Worm (Caenorhabditis elegans) whole organism, early embryonic: Measurements from ENCODE around the gene F59A1.15.

Experiments used
- B0310.2 ChIP-seq: sonication (generic microtip); optimal IDR thresholded peaks from 2 replicates; lab custom pipeline; 2016; ENCODE audit warnings: mild to moderate bottlenecking, missing genetic modification characterization, missing compliant biosample characterization
- F13C5.2 ChIP-seq: sonication (generic microtip); optimal IDR thresholded peaks from 2 replicates; lab custom pipeline; 2017; ENCODE audit warnings: mild to moderate bottlenecking, missing genetic modification characterization, inconsistent platforms, missing compliant biosample characterization
- aly-1 ChIP-seq: sonication (generic microtip); optimal IDR thresholded peaks from 2 replicates; lab custom pipeline; 2016; ENCODE audit warnings: missing genetic modification characterization, missing compliant biosample characterization
- ama-1 ChIP-seq: fragments of 150-350 bp; optimal IDR thresholded peaks from 2 replicates; lab custom pipeline; 2014
- ceh-13 ChIP-seq: fragments of 200-800 bp; sonication (Bioruptor generic); optimal IDR thresholded peaks from 2 replicates; lab custom pipeline; 2018; ENCODE audit warnings: mild to moderate bottlenecking, missing genetic modification characterization, missing compliant biosample characterization
- ceh-36 ChIP-seq: sonication (generic microtip); optimal IDR thresholded peaks from 2 replicates; lab custom pipeline; 2016; ENCODE audit warnings: missing genetic modification characterization, inconsistent platforms, missing compliant biosample characterization
- ets-7 ChIP-seq: sonication (generic microtip); optimal IDR thresholded peaks from 2 replicates; lab custom pipeline; 2016; ENCODE audit warnings: missing genotype, missing genetic modification characterization, missing compliant biosample characterization
- flt-1 ChIP-seq: fragments of 200-800 bp; sonication (Bioruptor generic); IDR thresholded peaks from 2 replicates; pipeline ENCODE4 v1.3.6; 2022; ENCODE audit warnings: missing genetic modification characterization, missing compliant biosample characterization
- hmbx-1 ChIP-seq: sonication (generic microtip); optimal IDR thresholded peaks from 2 replicates; lab custom pipeline; 2016; ENCODE audit warnings: mild to moderate bottlenecking, missing genetic modification characterization, missing compliant biosample characterization
- hmg-4 ChIP-seq: fragments of 200-800 bp; sonication (Bioruptor generic); optimal IDR thresholded peaks from 2 replicates; lab custom pipeline; 2018; ENCODE audit warnings: mild to moderate bottlenecking, missing genetic modification characterization, missing compliant biosample characterization
- hnd-1 ChIP-seq: sonication (generic microtip); optimal IDR thresholded peaks from 2 replicates; lab custom pipeline; 2016; ENCODE audit warnings: missing genetic modification characterization, missing compliant biosample characterization
- pes-1 ChIP-seq: fragments of 200-800 bp; sonication (Bioruptor generic); IDR thresholded peaks from 2 replicates; pipeline ENCODE4 v1.3.6; 2022; ENCODE audit warnings: missing genetic modification reagents, missing genetic modification characterization, missing compliant biosample characterization
- scrt-1 ChIP-seq: fragments of 200-800 bp; sonication (Bioruptor generic); IDR thresholded peaks from 2 replicates; pipeline ENCODE4 v1.3.6; 2022; ENCODE audit warnings: missing genetic modification characterization, missing compliant biosample characterization
- sea-1 ChIP-seq: fragments of 200-800 bp; sonication (Bioruptor generic); conservative IDR thresholded peaks from 2 replicates; pipeline ENCODE4 v1.3.6; 2022; ENCODE audit warnings: missing genetic modification characterization, missing compliant biosample characterization
- tbx-11 ChIP-seq: fragments of 200-800 bp; sonication (Bioruptor generic); IDR thresholded peaks from 2 replicates; pipeline ENCODE4 v1.3.6; 2022; ENCODE audit warnings: missing genetic modification characterization, missing compliant biosample characterization
- tbx-37 ChIP-seq: fragments of 200-800 bp; sonication (Bioruptor generic); conservative IDR thresholded peaks from 2 replicates; pipeline ENCODE4 v1.3.6; 2022; ENCODE audit warnings: missing genetic modification reagents, missing genetic modification characterization, missing compliant biosample characterization
- tra-4 ChIP-seq: sonication (generic microtip); optimal IDR thresholded peaks from 2 replicates; lab custom pipeline; 2017; ENCODE audit warnings: missing genetic modification characterization, missing compliant biosample characterization

Gene F59A1.15

DNA sequence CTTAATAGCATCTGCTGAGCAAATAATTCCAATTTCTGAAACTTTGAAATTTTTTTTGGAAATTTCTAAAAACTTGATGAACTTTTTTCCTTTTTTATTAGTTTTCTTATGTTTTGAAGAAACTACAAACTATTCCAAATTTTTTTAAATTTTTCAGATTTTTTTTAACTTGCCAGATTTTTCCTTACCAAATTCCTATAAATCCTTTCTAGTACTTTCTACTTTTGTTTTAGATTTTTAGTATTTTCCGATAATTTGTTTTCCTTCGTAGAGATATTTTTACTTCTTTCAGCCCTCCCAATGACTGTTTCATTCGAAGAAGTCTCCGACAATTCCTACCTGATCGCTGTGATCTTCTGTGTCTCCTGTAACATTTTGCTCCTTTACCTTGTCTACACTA, 35.0 kb upstream of the F59A1.15 start, which contains the start of gene str-77:
str-77 (plus strand) TSS at position 301 of the 400 bp plus-strand sequence.
- TF ChIP-seq F13C5.2 (tag; lab: Kevin White, UChicago) (no peak), hmg-4 (GFP tag; lab: Kevin White, UChicago) (no peak), ama-1 (lab: Kevin White, UChicago) (no peak), tra-4 (tag; lab: Kevin White, UChicago) (no peak), ets-7 (tag; lab: Kevin White, UChicago) (no peak), B0310.2 (tag; lab: Kevin White, UChicago) (no peak), hnd-1 (no peak), ceh-13 (GFP tag; lab: Kevin White, UChicago) (no peak), ceh-36 (tag; lab: Kevin White, UChicago) (no peak), tbx-11 (GFP tag; lab: Robert Waterston, UW) (no peak), aly-1 (tag; lab: Kevin White, UChicago) (no peak), pes-1 (no peak), scrt-1 (GFP tag; lab: Robert Waterston, UW) (no peak), hmbx-1 (tag; lab: Kevin White, UChicago) (no peak), flt-1 (GFP tag; lab: Robert Waterston, UW) (no peak), tbx-37 (GFP tag; lab: Robert Waterston, UW) (no peak), sea-1 (no peak)

DNA sequence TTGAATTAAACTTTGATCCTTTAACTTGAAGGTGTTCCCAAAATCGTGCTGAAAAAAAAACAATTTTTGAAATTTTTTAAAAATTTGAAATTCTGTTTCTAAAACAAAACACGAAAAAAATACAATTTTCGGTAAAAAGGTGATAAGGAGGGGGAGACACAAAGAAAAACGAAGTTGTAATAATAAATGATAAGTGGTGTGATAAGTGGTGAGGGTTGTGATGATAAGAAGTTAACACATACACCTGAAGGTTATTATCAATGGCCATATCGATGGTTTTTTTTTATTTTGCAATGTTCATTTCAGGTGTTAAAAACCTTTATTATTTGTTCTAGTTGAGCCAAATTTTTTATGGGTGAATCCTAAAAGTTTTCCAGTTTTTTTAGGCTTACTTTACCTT, 30.7 kb upstream of the F59A1.15 start, which contains the start of gene twk-33:
twk-33 (minus strand) TSS at position 48 of the 400 bp plus-strand sequence.
- no peak for TF ChIP-seq tra-4 (tag; lab: Kevin White, UChicago)
- TF ChIP-seq ceh-13 (GFP tag; lab: Kevin White, UChicago): no peak
- TF ChIP-seq F13C5.2 (tag; lab: Kevin White, UChicago): no peak
- no peak for TF ChIP-seq ceh-36 (tag; lab: Kevin White, UChicago)
- TF ChIP-seq aly-1 (tag; lab: Kevin White, UChicago): no peak
- no peak for TF ChIP-seq tbx-11 (GFP tag; lab: Robert Waterston, UW)
- no peak for TF ChIP-seq tbx-37 (GFP tag; lab: Robert Waterston, UW)
- no peak for TF ChIP-seq flt-1 (GFP tag; lab: Robert Waterston, UW)
- no peak for TF ChIP-seq hmbx-1 (tag; lab: Kevin White, UChicago)
- TF ChIP-seq ets-7 (tag; lab: Kevin White, UChicago): no peak
- TF ChIP-seq pes-1: no peak
- no peak for TF ChIP-seq hnd-1
- TF ChIP-seq scrt-1 (GFP tag; lab: Robert Waterston, UW): no peak
- no peak for TF ChIP-seq hmg-4 (GFP tag; lab: Kevin White, UChicago)
- TF ChIP-seq ama-1 (lab: Kevin White, UChicago): no peak
- TF ChIP-seq B0310.2 (tag; lab: Kevin White, UChicago): no peak
- TF ChIP-seq sea-1: no peak

DNA sequence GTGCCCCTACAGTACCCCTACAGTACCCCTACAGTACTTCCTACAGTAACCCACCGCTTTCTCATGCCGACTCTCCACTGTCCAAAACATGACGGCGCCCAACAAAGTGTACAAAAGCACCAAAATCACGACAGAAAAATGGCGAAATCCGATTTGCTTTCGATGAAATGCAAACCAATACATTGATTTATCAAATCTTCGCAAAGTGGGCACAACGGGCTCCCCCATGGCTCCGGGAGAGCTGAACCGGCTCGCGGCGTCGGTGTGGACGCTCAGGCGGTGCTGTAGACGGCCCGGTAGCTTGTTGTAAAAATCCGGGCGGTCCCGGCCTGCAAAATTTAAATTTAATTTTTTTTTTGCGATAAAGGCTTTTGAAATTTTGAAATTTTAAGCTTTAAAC, 28.7 kb upstream of the F59A1.15 start:
- TF ChIP-seq pes-1: no peak
- TF ChIP-seq ets-7 (tag; lab: Kevin White, UChicago): no peak
- TF ChIP-seq ceh-13 (GFP tag; lab: Kevin White, UChicago): no peak
- TF ChIP-seq hmbx-1 (tag; lab: Kevin White, UChicago): no peak
- no peak for TF ChIP-seq hnd-1
- TF ChIP-seq B0310.2 (tag; lab: Kevin White, UChicago): no peak
- no peak for TF ChIP-seq sea-1
- no peak for TF ChIP-seq flt-1 (GFP tag; lab: Robert Waterston, UW)
- no peak for TF ChIP-seq hmg-4 (GFP tag; lab: Kevin White, UChicago)
- no peak for TF ChIP-seq aly-1 (tag; lab: Kevin White, UChicago)
- no peak for TF ChIP-seq ama-1 (lab: Kevin White, UChicago)
- TF ChIP-seq scrt-1 (GFP tag; lab: Robert Waterston, UW): no peak
- TF ChIP-seq tbx-11 (GFP tag; lab: Robert Waterston, UW): no peak
- TF ChIP-seq tbx-37 (GFP tag; lab: Robert Waterston, UW): no peak
- TF ChIP-seq tra-4 (tag; lab: Kevin White, UChicago): no peak
- no peak for TF ChIP-seq F13C5.2 (tag; lab: Kevin White, UChicago)
- TF ChIP-seq ceh-36 (tag; lab: Kevin White, UChicago): no peak

DNA sequence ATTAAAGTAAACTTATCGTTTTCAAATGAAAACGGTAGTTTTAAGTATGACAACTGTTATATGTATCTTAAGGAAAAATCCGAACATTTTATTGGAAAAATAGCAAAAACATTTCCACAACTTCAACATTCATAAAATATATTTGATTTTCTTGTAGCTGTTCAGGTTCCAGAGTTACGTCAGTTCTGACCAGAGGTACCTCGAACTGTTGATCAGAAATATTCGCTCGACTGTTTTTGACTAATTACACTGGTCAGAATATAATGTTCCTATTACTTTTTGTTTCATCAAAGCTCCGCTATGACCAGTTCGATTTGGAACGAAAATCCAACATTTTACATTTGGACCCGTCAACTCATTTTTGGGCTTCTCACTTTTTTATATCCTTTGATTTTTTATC, 23.4 kb upstream of the F59A1.15 start, which contains the start of gene srh-31:
srh-31 (plus strand) TSS at position 301 of the 400 bp plus-strand sequence.
- TF ChIP-seq scrt-1 (GFP tag; lab: Robert Waterston, UW) (no peak), ama-1 (lab: Kevin White, UChicago) (no peak), aly-1 (tag; lab: Kevin White, UChicago) (no peak)

DNA sequence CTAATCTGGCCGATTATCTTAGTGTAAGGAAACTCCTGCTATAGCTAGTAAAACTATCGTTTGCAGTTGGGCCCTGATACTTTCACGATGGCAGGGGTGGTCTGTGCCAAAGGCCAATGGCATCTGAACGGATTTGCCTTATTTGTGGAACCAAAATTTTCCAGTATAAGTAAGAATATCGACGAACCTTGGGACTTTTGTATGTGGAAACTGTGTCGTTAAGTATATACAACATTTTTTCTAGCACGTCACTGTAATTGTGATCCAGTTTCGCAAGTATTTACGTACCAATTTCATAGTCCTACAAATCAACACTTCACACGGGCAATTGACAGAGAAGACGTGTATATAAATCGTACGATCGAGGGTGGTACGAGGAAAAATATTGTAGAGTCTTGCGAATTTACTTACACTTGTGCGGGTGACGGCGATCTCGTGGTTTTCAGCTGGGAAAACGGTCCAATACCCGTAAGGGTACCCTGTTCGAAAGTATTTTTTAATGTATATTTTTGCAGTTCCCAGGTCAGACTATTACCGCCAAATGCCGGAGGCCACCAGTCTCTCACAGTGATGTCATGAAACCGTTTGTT, 22.6 kb upstream of the F59A1.15 start:
- no peak for TF ChIP-seq ceh-36 (tag; lab: Kevin White, UChicago)
- no peak for TF ChIP-seq B0310.2 (tag; lab: Kevin White, UChicago)
- TF ChIP-seq hmbx-1 (tag; lab: Kevin White, UChicago): no peak
- TF ChIP-seq hnd-1: no peak
- TF ChIP-seq sea-1: no peak
- no peak for TF ChIP-seq tra-4 (tag; lab: Kevin White, UChicago)
- no peak for TF ChIP-seq hmg-4 (GFP tag; lab: Kevin White, UChicago)
- no peak for TF ChIP-seq ets-7 (tag; lab: Kevin White, UChicago)
- TF ChIP-seq pes-1: no peak
- TF ChIP-seq ama-1 (lab: Kevin White, UChicago): no peak
- no peak for TF ChIP-seq flt-1 (GFP tag; lab: Robert Waterston, UW)
- no peak for TF ChIP-seq ceh-13 (GFP tag; lab: Kevin White, UChicago)
- no peak for TF ChIP-seq tbx-37 (GFP tag; lab: Robert Waterston, UW)
- no peak for TF ChIP-seq tbx-11 (GFP tag; lab: Robert Waterston, UW)

DNA sequence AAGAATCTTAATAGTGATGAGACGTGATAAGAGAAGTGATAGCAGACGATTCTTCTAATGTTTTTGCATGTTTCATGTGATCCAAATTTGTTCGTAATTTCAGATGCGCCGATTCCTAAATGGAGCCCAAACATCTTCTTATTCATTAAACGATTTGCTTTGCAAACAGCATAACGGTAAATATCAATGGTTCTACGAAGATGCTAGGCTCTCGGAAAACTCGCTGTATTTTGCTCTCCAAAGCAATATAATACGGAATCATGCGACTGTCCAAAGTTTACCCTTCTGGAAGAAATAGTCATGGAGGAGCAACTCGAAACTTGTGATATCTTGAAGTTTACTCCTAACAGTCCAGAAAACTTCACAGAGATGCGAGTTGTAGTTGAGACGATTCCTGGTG, 22.2 kb upstream of the F59A1.15 start, which contains the start of gene W06D12.6:
W06D12.6 (plus strand) TSS at position 301 of the 400 bp plus-strand sequence.
- no peak for TF ChIP-seq ceh-13 (GFP tag; lab: Kevin White, UChicago)
- TF ChIP-seq flt-1 (GFP tag; lab: Robert Waterston, UW): no peak
- TF ChIP-seq scrt-1 (GFP tag; lab: Robert Waterston, UW): no peak
- TF ChIP-seq F13C5.2 (tag; lab: Kevin White, UChicago): no peak
- no peak for TF ChIP-seq B0310.2 (tag; lab: Kevin White, UChicago)
- no peak for TF ChIP-seq pes-1
- TF ChIP-seq aly-1 (tag; lab: Kevin White, UChicago): no peak
- no peak for TF ChIP-seq tbx-11 (GFP tag; lab: Robert Waterston, UW)
- no peak for TF ChIP-seq hmbx-1 (tag; lab: Kevin White, UChicago)
- TF ChIP-seq hnd-1: no peak
- TF ChIP-seq ama-1 (lab: Kevin White, UChicago): no peak
- no peak for TF ChIP-seq sea-1
- TF ChIP-seq hmg-4 (GFP tag; lab: Kevin White, UChicago): no peak
- no peak for TF ChIP-seq ceh-36 (tag; lab: Kevin White, UChicago)
- TF ChIP-seq tbx-37 (GFP tag; lab: Robert Waterston, UW): no peak
- no peak for TF ChIP-seq tra-4 (tag; lab: Kevin White, UChicago)
